Worm (Caenorhabditis elegans) whole organism, L3 larva: ENCODE data around the gene irld-40.

Experiments used
- ZK546.5 ChIP-seq: sonication (generic microtip); optimal IDR thresholded peaks from 2 replicates; lab custom pipeline; 2017; ENCODE audit warnings: missing biosample characterization, missing genetic modification characterization
- aly-2 ChIP-seq: fragments of 150-350 bp; optimal IDR thresholded peaks from 2 replicates; lab custom pipeline; 2014; ENCODE audit warnings: missing biosample characterization, missing genetic modification characterization
- ceh-16 ChIP-seq: sonication (generic microtip); optimal IDR thresholded peaks from 2 replicates; lab custom pipeline; 2017; ENCODE audit warnings: missing biosample characterization, missing genetic modification characterization
- daf-12 ChIP-seq: fragments of 150-350 bp; optimal IDR thresholded peaks from 2 replicates; lab custom pipeline; 2014; ENCODE audit warnings: missing biosample characterization, missing genetic modification reagents, missing genetic modification characterization
- egl-27 ChIP-seq: sonication (generic microtip); optimal IDR thresholded peaks from 4 replicates; lab custom pipeline; 2017; ENCODE audit warnings: missing biosample characterization, missing genetic modification reagents, missing genetic modification characterization
- elt-1 ChIP-seq: fragments of 150-350 bp; optimal IDR thresholded peaks from 2 replicates; lab custom pipeline; 2014; ENCODE audit warnings: missing biosample characterization, missing genetic modification characterization
- elt-2 ChIP-seq: sonication (generic microtip); optimal IDR thresholded peaks from 2 replicates; lab custom pipeline; 2016; ENCODE audit warnings: missing genetic modification reagents, mild to moderate bottlenecking, missing genetic modification characterization, missing compliant biosample characterization
- eor-1 ChIP-seq, 2 experiments: fragments of 150-350 bp; optimal IDR thresholded peaks; 2 replicates each; lab custom pipeline; 2014 to 2018; ENCODE audit warnings: missing biosample characterization in 2 of 2, missing genetic modification characterization in 2 of 2
- fkh-10 ChIP-seq: sonication (generic microtip); optimal IDR thresholded peaks from 2 replicates; lab custom pipeline; 2017; ENCODE audit warnings: missing biosample characterization, missing genetic modification reagents, missing genetic modification characterization
- hmg-11 ChIP-seq: sonication (generic microtip); optimal IDR thresholded peaks from 2 replicates; lab custom pipeline; 2016; ENCODE audit warnings: missing genetic modification characterization, missing compliant biosample characterization
- lin-39 ChIP-seq: fragments of 150-350 bp; optimal IDR thresholded peaks from 2 replicates; lab custom pipeline; 2018; ENCODE audit warnings: missing biosample characterization, missing genetic modification reagents, missing genetic modification characterization
- mdl-1 ChIP-seq: fragments of 150-350 bp; optimal IDR thresholded peaks from 2 replicates; lab custom pipeline; 2014; ENCODE audit warnings: missing biosample characterization, missing genetic modification characterization
- mml-1 ChIP-seq: fragments of 150-350 bp; sonication (generic microtip); optimal IDR thresholded peaks from 3 replicates; lab custom pipeline; 2014; ENCODE audit warnings: missing biosample characterization, missing genetic modification characterization
- nfya-1 ChIP-seq: sonication (generic microtip); optimal IDR thresholded peaks from 2 replicates; lab custom pipeline; 2017; ENCODE audit warnings: missing genetic modification characterization, mild to moderate bottlenecking, missing compliant biosample characterization, antibody characterized with exemption, moderate library complexity; ENCODE audit not compliant: insufficient read depth
- nhr-11 ChIP-seq: fragments of 150-350 bp; optimal IDR thresholded peaks from 2 replicates; lab custom pipeline; 2014; ENCODE audit warnings: missing biosample characterization, missing genetic modification characterization
- nhr-23 ChIP-seq: fragments of 150-350 bp; optimal IDR thresholded peaks from 2 replicates; lab custom pipeline; 2014; ENCODE audit warnings: missing biosample characterization, missing genetic modification reagents, missing genetic modification characterization
- nhr-25 ChIP-seq: sonication (generic microtip); optimal IDR thresholded peaks from 2 replicates; lab custom pipeline; 2017; ENCODE audit warnings: missing biosample characterization, missing genetic modification characterization
- nhr-43 ChIP-seq: sonication (generic microtip); optimal IDR thresholded peaks from 2 replicates; lab custom pipeline; 2016; ENCODE audit warnings: mild to moderate bottlenecking, missing genetic modification characterization, missing compliant biosample characterization; ENCODE audit not compliant: poor library complexity, severe bottlenecking
- nhr-67 ChIP-seq: fragments of 150-350 bp; optimal IDR thresholded peaks from 2 replicates; lab custom pipeline; 2014; ENCODE audit warnings: missing biosample characterization, missing genetic modification characterization
- nhr-76 ChIP-seq: fragments of 150-350 bp; sonication (generic microtip); optimal IDR thresholded peaks from 5 replicates; lab custom pipeline; 2014; ENCODE audit warnings: missing biosample characterization, missing genetic modification characterization
- nhr-77 ChIP-seq: fragments of 150-350 bp; optimal IDR thresholded peaks from 2 replicates; lab custom pipeline; 2014; ENCODE audit warnings: missing biosample characterization, missing genetic modification characterization
- pha-4 ChIP-seq: fragments of 150-350 bp; optimal IDR thresholded peaks from 2 replicates; lab custom pipeline; 2014; ENCODE audit warnings: missing biosample characterization, missing genetic modification reagents, missing genetic modification characterization
- pqm-1 ChIP-seq: fragments of 150-350 bp; optimal IDR thresholded peaks from 2 replicates; lab custom pipeline; 2017; ENCODE audit warnings: missing biosample characterization, missing genetic modification characterization, inconsistent platforms
- snpc-4 ChIP-seq: fragments of 150-350 bp; optimal IDR thresholded peaks from 2 replicates; lab custom pipeline; 2014; ENCODE audit warnings: missing biosample characterization, missing genetic modification characterization
- unc-62 ChIP-seq: fragments of 150-350 bp; sonication (generic microtip); optimal IDR thresholded peaks from 4 replicates; lab custom pipeline; 2014; ENCODE audit warnings: missing biosample characterization, missing genetic modification reagents, missing genetic modification characterization
- zag-1 ChIP-seq: fragments of 150-350 bp; optimal IDR thresholded peaks from 2 replicates; lab custom pipeline; 2014; ENCODE audit warnings: missing biosample characterization, missing genetic modification characterization

irld-40 gene

ce11 chrV:1662270-1662669 lies at the start of gene irld-40:
Gene irld-40 (plus strand): TSS chrV:1662570.
- peak; percentile 1 for TF ChIP-seq nhr-11
- TF ChIP-seq nhr-76 (tag; lab: Kevin White, UChicago): no peak

DNA sequence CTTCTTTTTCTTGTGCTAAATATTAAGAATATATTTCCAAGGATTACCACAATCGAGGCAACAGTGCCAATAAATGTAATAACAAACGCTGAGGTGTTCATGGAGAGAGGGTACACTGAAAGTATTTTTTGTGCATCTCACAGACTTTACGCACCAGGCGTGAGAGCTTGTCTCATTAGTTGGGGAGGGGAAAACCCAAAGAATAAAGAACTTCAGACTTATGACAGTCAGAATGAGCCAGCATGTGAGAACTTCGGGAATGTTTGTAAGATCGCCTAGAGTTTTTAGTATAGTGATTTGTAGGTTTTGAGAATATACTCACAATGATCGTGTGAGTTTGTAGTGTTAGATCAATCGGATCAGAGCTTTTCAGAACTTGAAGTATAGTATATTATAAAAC lies 47.6 kb upstream of the irld-40 start, which contains the start of gene srbc-41:
Gene srbc-41, minus strand, starts transcription at position 101 of the 400 bp plus-strand sequence.
- no peak for TF ChIP-seq zag-1
- no peak for TF ChIP-seq hmg-11 (tag; lab: Kevin White, UChicago)
- TF ChIP-seq nhr-25 (tag; lab: Kevin White, UChicago): no peak
- TF ChIP-seq elt-1 (tag; lab: Kevin White, UChicago): no peak
- TF ChIP-seq pqm-1 (tag; lab: Kevin White, UChicago): no peak
- TF ChIP-seq lin-39 (tag; lab: Kevin White, UChicago): no peak
- no peak for TF ChIP-seq fkh-10 (GFP tag; lab: Kevin White, UChicago)
- no peak for TF ChIP-seq daf-12 (tag; lab: Kevin White, UChicago)
- no peak for TF ChIP-seq mdl-1 (tag; lab: Kevin White, UChicago)
- TF ChIP-seq aly-2 (tag; lab: Kevin White, UChicago): no peak
- no peak for TF ChIP-seq egl-27
- TF ChIP-seq nhr-43 (tag; lab: Kevin White, UChicago): no peak
- no peak for TF ChIP-seq unc-62
- TF ChIP-seq nhr-77 (tag; lab: Kevin White, UChicago): no peak
- no peak for TF ChIP-seq mml-1 (tag; lab: Kevin White, UChicago)

DNA sequence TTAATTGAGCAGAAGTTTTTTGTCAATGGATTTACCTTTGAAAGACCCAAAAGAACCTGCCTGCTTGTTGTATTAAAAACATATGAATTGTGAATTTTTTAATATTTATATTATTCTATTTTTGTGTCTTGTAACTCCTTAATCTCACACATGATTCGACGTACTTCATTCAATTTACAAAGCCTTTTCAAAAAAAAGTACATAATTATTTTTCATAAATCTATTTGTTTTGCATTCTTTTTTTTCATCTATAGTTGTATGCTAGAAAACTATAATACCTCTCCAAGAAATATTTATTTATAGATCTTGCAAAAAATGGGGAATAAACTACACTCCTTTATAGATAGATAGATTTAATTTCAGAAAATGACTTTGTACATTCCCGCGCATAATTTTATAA lies 43.6 kb upstream of the irld-40 start, which contains the start of gene nhr-179:
Gene nhr-179, minus strand, starts transcription at position 101 of the 400 bp plus-strand sequence.
- peak; percentile 67 for TF ChIP-seq ZK546.5
- TF ChIP-seq nfya-1 (tag; lab: Kevin White, UChicago): no peak

DNA sequence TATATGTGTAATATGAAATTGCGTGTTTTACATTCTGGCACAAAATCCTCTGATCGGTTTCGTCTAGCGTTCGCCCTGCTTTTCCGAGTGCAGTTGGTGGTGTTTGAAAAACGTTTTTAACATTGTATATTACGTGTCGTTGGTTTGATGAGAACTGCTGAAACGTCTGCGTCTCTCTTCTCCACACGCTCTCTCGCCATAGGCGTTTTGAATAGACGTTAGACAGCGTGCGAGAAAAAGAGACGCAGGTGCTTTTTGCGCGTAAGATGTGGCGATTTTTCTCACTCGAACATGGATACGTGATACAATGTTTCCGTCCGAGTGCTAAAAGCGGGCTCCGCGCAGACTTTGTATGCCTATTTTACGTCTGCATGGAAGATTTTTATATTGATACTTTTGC lies 41.8 kb upstream of the irld-40 start:
- no peak for TF ChIP-seq snpc-4 (tag; lab: Kevin White, UChicago)

DNA sequence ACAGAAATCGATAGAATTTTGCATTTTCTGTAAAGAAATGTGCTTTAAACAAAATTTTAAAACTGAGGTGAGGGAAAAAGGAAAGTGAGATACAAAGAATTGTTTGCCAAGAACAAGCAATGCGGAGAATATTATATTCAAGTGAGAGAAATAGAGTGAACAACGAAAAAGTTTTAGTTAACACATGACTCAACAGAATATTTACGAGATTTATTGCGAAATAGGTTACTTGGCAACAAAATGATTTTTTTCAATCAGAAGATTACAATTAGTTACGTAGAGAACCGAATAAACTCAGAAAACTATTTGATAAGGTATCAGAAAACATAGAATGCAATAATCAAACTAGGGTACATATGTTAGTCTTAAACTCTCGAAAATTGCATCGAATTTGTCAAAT lies 40.9 kb upstream of the irld-40 start, which contains the start of gene nhr-117:
Gene nhr-117, minus strand, starts transcription at position 27 of the 400 bp plus-strand sequence.
- TF ChIP-seq pqm-1 (tag; lab: Kevin White, UChicago) (no peak), nfya-1 (tag; lab: Kevin White, UChicago) (no peak), nhr-23 (tag; lab: Kevin White, UChicago) (no peak), elt-1 (tag; lab: Kevin White, UChicago) (no peak), elt-2 (tag; lab: Kevin White, UChicago) (peak; percentile 43), pha-4 (peak; percentile 82), ZK546.5 (peak; percentile 2)

DNA sequence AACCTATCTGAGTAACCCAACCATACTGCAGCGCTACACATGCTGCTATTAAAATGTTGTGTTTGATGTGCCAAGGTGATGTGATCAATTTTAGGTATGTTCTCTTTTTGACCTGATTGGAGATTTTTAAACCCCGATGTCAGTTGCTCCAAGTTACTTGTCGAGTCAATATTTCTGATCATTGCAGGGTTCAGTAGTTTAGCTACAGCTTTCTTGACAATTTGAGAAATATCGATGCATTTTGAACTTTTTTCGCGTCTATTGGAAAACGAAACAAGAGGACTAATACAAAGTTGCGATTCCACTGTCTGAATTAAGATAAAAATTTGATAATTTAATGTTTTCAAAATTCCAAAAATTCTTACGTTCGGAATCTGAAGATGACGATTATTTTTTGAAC lies 38.9 kb upstream of the irld-40 start:
- TF ChIP-seq pqm-1 (tag; lab: Kevin White, UChicago): no peak
- peak; percentile 31 for TF ChIP-seq ZK546.5

ce11 chrV:1624340-1624739 lies 38.0 kb upstream of the irld-40 start, which contains the start of gene nhr-110:
Gene nhr-110 (minus strand): TSS chrV:1624440.
- TF ChIP-seq ceh-16 (tag; lab: Kevin White, UChicago) (no peak), eor-1 (tag; optimal IDR thresholded peaks at IDR 0.05; lab: Kevin White, UChicago) (no peak), pha-4 (peak; percentile 11), ZK546.5 (peak; percentile 35)

ce11 chrV:1626720-1627119 lies 35.6 kb upstream of the irld-40 start, which contains the start of gene nhr-237:
Gene nhr-237 (minus strand): TSS chrV:1626820.
- TF ChIP-seq nhr-67 (tag; lab: Kevin White, UChicago) (no peak), ZK546.5 (peak; percentile 31)
